Worm (Caenorhabditis elegans): ENCODE measurements around the gene usp-14.

ce11 chrII:14510162-14510561, 21.7 kb upstream of the usp-14 start:
- TF ChIP-seq hlh-6 (tag; optimal IDR thresholded peaks at IDR 0.05) (no peak), nfya-1 (tag; optimal IDR thresholded peaks at IDR 0.05) (no peak), pax-1 (tag; optimal IDR thresholded peaks at IDR 0.05) (no peak), ama-1 (optimal IDR thresholded peaks at IDR 0.05) (no peak), pqm-1 (tag; optimal IDR thresholded peaks at IDR 0.05) (no peak), ttx-3 (tag; optimal IDR thresholded peaks at IDR 0.05) (no peak)
